Worm (Caenorhabditis elegans) whole organism, late embryonic: ENCODE results near the gene Y116A8C.29.

Experiments used
- K02D7.2 ChIP-seq: sonication (generic microtip); optimal IDR thresholded peaks from 2 replicates; lab custom pipeline; 2017; ENCODE audit warnings: mild to moderate bottlenecking, missing genetic modification characterization, missing compliant biosample characterization
- K09A11.1 ChIP-seq: sonication (generic microtip); optimal IDR thresholded peaks from 2 replicates; lab custom pipeline; 2017; ENCODE audit warnings: antibody characterized with exemption, mild to moderate bottlenecking, missing genetic modification characterization, missing compliant biosample characterization; ENCODE audit not compliant: insufficient read depth
- Y22D7AL.16 ChIP-seq: sonication (generic microtip); optimal IDR thresholded peaks from 2 replicates; lab custom pipeline; 2016; ENCODE audit warnings: missing genetic modification characterization, missing compliant biosample characterization
- ahr-1 ChIP-seq: sonication (generic microtip); optimal IDR thresholded peaks from 2 replicates; lab custom pipeline; 2016; ENCODE audit warnings: missing genetic modification characterization, missing compliant biosample characterization
- ama-1 ChIP-seq: fragments of 150-350 bp; optimal IDR thresholded peaks from 2 replicates; lab custom pipeline; 2014
- ceh-14 ChIP-seq: sonication (generic microtip); optimal IDR thresholded peaks from 2 replicates; lab custom pipeline; 2016; ENCODE audit warnings: missing genotype, missing genetic modification characterization, missing compliant biosample characterization
- ceh-19 ChIP-seq: fragments of 200-800 bp; sonication (Bioruptor generic); optimal IDR thresholded peaks from 2 replicates; lab custom pipeline; 2018; ENCODE audit warnings: mild to moderate bottlenecking, missing genetic modification characterization, missing compliant biosample characterization
- ceh-2 ChIP-seq: sonication (generic microtip); optimal IDR thresholded peaks from 2 replicates; lab custom pipeline; 2016; ENCODE audit warnings: missing genotype, missing genetic modification characterization, missing compliant biosample characterization
- ceh-22 ChIP-seq: sonication (generic microtip); optimal IDR thresholded peaks from 2 replicates; lab custom pipeline; 2017; ENCODE audit warnings: missing biosample characterization, missing genetic modification characterization
- ceh-24 ChIP-seq: sonication (generic microtip); optimal IDR thresholded peaks from 2 replicates; lab custom pipeline; 2016; ENCODE audit warnings: mild to moderate bottlenecking, missing genetic modification characterization, missing compliant biosample characterization
- ceh-30 ChIP-seq: fragments of 150-350 bp; optimal IDR thresholded peaks from 2 replicates; lab custom pipeline; 2014; ENCODE audit warnings: missing biosample characterization, missing genetic modification characterization
- ceh-45 ChIP-seq: fragments of 200-800 bp; sonication (Bioruptor generic); IDR thresholded peaks from 2 replicates; pipeline ENCODE4 v1.3.6; 2022; ENCODE audit warnings: missing genetic modification reagents, missing genetic modification characterization, missing compliant biosample characterization
- ceh-48 ChIP-seq: sonication (generic microtip); optimal IDR thresholded peaks from 2 replicates; lab custom pipeline; 2016; ENCODE audit warnings: missing genetic modification characterization, inconsistent platforms, missing compliant biosample characterization
- ceh-9 ChIP-seq: sonication (generic microtip); optimal IDR thresholded peaks from 2 replicates; lab custom pipeline; 2016; ENCODE audit warnings: mild to moderate bottlenecking, missing genetic modification characterization, inconsistent platforms, missing compliant biosample characterization
- che-1 ChIP-seq: sonication (generic microtip); optimal IDR thresholded peaks from 2 replicates; lab custom pipeline; 2016; ENCODE audit warnings: mild to moderate bottlenecking, missing genetic modification characterization, missing compliant biosample characterization
- dmd-4 ChIP-seq: sonication (generic microtip); optimal IDR thresholded peaks from 2 replicates; lab custom pipeline; 2016; ENCODE audit warnings: borderline replicate concordance, missing genetic modification characterization, missing compliant biosample characterization
- dve-1 ChIP-seq: sonication (generic microtip); optimal IDR thresholded peaks from 2 replicates; lab custom pipeline; 2017; ENCODE audit warnings: antibody characterized with exemption, mild to moderate bottlenecking, missing genetic modification characterization, missing compliant biosample characterization
- fkh-6 ChIP-seq: sonication (generic microtip); optimal IDR thresholded peaks from 2 replicates; lab custom pipeline; 2016; ENCODE audit warnings: missing genetic modification characterization, missing compliant biosample characterization
- gmeb-2 ChIP-seq: sonication (generic microtip); optimal IDR thresholded peaks from 2 replicates; lab custom pipeline; 2016; ENCODE audit warnings: missing genetic modification characterization, inconsistent platforms, missing compliant biosample characterization
- hlh-30 ChIP-seq: sonication (generic microtip); optimal IDR thresholded peaks from 2 replicates; lab custom pipeline; 2017; ENCODE audit warnings: antibody characterized with exemption, missing genetic modification characterization, missing compliant biosample characterization; ENCODE audit not compliant: insufficient read depth
- hlh-6 ChIP-seq: sonication (generic microtip); optimal IDR thresholded peaks from 2 replicates; lab custom pipeline; 2016; ENCODE audit warnings: missing genotype, missing genetic modification characterization, missing compliant biosample characterization
- hlh-8 ChIP-seq: sonication (generic microtip); optimal IDR thresholded peaks from 2 replicates; lab custom pipeline; 2016; ENCODE audit warnings: missing genotype, missing genetic modification characterization, missing compliant biosample characterization
- lim-6 ChIP-seq: sonication (generic microtip); optimal IDR thresholded peaks from 2 replicates; lab custom pipeline; 2016; ENCODE audit warnings: missing genetic modification characterization, missing compliant biosample characterization
- lin-11 ChIP-seq: fragments of 200-800 bp; sonication (Bioruptor generic); optimal IDR thresholded peaks from 2 replicates; lab custom pipeline; 2018; ENCODE audit warnings: mild to moderate bottlenecking, missing genetic modification characterization, missing compliant biosample characterization
- madf-2 ChIP-seq: sonication (generic microtip); optimal IDR thresholded peaks from 2 replicates; lab custom pipeline; 2017; ENCODE audit warnings: missing genetic modification characterization, missing compliant biosample characterization
- mec-3 ChIP-seq: sonication (generic microtip); optimal IDR thresholded peaks from 2 replicates; lab custom pipeline; 2016; ENCODE audit warnings: borderline replicate concordance, missing genetic modification characterization, missing compliant biosample characterization
- odd-2 ChIP-seq: sonication (generic microtip); optimal IDR thresholded peaks from 2 replicates; lab custom pipeline; 2017; ENCODE audit warnings: antibody characterized with exemption, mild to moderate bottlenecking, missing genetic modification characterization, missing compliant biosample characterization
- pag-3 ChIP-seq: sonication (generic microtip); optimal IDR thresholded peaks from 2 replicates; lab custom pipeline; 2016; ENCODE audit warnings: missing compliant biosample characterization, missing genetic modification characterization, borderline replicate concordance
- pat-9 ChIP-seq: fragments of 200-800 bp; sonication (Bioruptor generic); optimal IDR thresholded peaks from 2 replicates; lab custom pipeline; 2018; ENCODE audit warnings: mild to moderate bottlenecking, missing genetic modification characterization, moderate library complexity, missing compliant biosample characterization
- pax-1 ChIP-seq: fragments of 150-350 bp; optimal IDR thresholded peaks from 2 replicates; lab custom pipeline; 2014; ENCODE audit warnings: missing biosample characterization, missing genetic modification characterization
- pha-2 ChIP-seq: sonication (generic microtip); optimal IDR thresholded peaks from 2 replicates; lab custom pipeline; 2017; ENCODE audit warnings: mild to moderate bottlenecking, missing genetic modification characterization, missing compliant biosample characterization
- pqm-1 ChIP-seq: sonication (generic microtip); optimal IDR thresholded peaks from 2 replicates; lab custom pipeline; 2016; ENCODE audit warnings: missing genetic modification characterization, missing compliant biosample characterization
- pros-1 ChIP-seq: fragments of 150-350 bp; optimal IDR thresholded peaks from 2 replicates; lab custom pipeline; 2014; ENCODE audit warnings: missing biosample characterization, missing genetic modification reagents, missing genetic modification characterization
- sox-4 ChIP-seq: sonication (generic microtip); optimal IDR thresholded peaks from 2 replicates; lab custom pipeline; 2017; ENCODE audit warnings: mild to moderate bottlenecking, missing genetic modification characterization, inconsistent platforms, missing compliant biosample characterization
- tbx-2 ChIP-seq: sonication (generic microtip); optimal IDR thresholded peaks from 2 replicates; lab custom pipeline; 2016; ENCODE audit warnings: missing genetic modification characterization, missing compliant biosample characterization
- tbx-7 ChIP-seq: sonication (generic microtip); optimal IDR thresholded peaks from 2 replicates; lab custom pipeline; 2016; ENCODE audit warnings: missing genotype, missing genetic modification characterization, missing compliant biosample characterization
- ttx-3 ChIP-seq: sonication (generic microtip); optimal IDR thresholded peaks from 2 replicates; lab custom pipeline; 2016; ENCODE audit warnings: missing genetic modification reagents, missing genetic modification characterization, missing compliant biosample characterization
- ztf-16 ChIP-seq: sonication (generic microtip); optimal IDR thresholded peaks from 2 replicates; lab custom pipeline; 2017; ENCODE audit warnings: missing genetic modification characterization, missing compliant biosample characterization

Gene Y116A8C.29

DNA sequence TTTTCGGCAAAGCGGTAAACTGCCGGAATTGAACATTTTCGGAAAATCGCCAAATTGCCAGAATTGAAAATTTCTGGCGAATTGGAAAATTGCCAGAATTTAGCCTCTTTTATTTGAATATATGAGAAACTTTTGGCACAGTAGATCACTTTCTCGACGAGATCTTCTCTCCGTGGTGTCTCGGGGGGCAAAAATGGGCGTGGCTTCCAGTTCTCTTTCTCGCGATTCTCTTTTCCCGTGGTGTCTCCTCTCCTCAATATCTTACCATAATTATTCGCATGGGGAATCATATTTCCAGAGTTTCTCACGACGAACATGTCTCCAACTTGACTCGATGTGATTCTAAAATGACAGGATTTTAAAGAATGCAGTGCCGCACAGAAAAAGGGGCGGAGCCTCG is 5.3 kb downstream of the Y116A8C.29 start (continued):
- no peak for TF ChIP-seq ceh-45 (GFP tag; lab: Robert Waterston, UW)
- no peak for TF ChIP-seq pax-1 (tag; lab: Kevin White, UChicago)
- TF ChIP-seq hlh-6 (tag; lab: Kevin White, UChicago), result peak; percentile 43
- TF ChIP-seq ttx-3 (tag; lab: Kevin White, UChicago), result no peak
- TF ChIP-seq ztf-16 (tag; lab: Kevin White, UChicago), result no peak
- no peak for TF ChIP-seq ceh-24 (tag; lab: Kevin White, UChicago)
- peak; percentile 72 for TF ChIP-seq ceh-2 (tag; lab: Kevin White, UChicago)
- TF ChIP-seq gmeb-2 (tag; lab: Kevin White, UChicago), result no peak
- peak; percentile 88 for TF ChIP-seq tbx-2 (tag; lab: Kevin White, UChicago)
- no peak for TF ChIP-seq lin-11 (tag; lab: Kevin White, UChicago)
- peak; percentile 9 for TF ChIP-seq fkh-6 (tag; lab: Kevin White, UChicago)
- no peak for TF ChIP-seq ama-1 (lab: Kevin White, UChicago)
- peak; percentile 18 for TF ChIP-seq ahr-1 (tag; lab: Kevin White, UChicago)
- TF ChIP-seq dmd-4 (tag; lab: Kevin White, UChicago), result no peak
- no peak for TF ChIP-seq odd-2 (tag; lab: Kevin White, UChicago)
- peak; percentile 52 for TF ChIP-seq tbx-7
- TF ChIP-seq ceh-48, result no peak
- TF ChIP-seq madf-2 (tag; lab: Kevin White, UChicago), result no peak
- no peak for TF ChIP-seq pha-2
- TF ChIP-seq sox-4 (tag; lab: Kevin White, UChicago), result no peak
- TF ChIP-seq ceh-22 (tag; lab: Kevin White, UChicago), result no peak
- TF ChIP-seq K02D7.2 (tag; lab: Kevin White, UChicago), result no peak
- no peak for TF ChIP-seq ceh-9 (tag; lab: Kevin White, UChicago)
- no peak for TF ChIP-seq hlh-8
- TF ChIP-seq che-1 (tag; lab: Kevin White, UChicago), result no peak
- TF ChIP-seq pros-1 (tag; lab: Kevin White, UChicago), result no peak
- no peak for TF ChIP-seq pag-3 (tag; lab: Kevin White, UChicago)
- TF ChIP-seq pat-9 (tag; lab: Kevin White, UChicago), result no peak
- TF ChIP-seq ceh-19 (GFP tag; lab: Kevin White, UChicago), result no peak
- peak; percentile 7 for TF ChIP-seq lim-6 (tag; lab: Kevin White, UChicago)
- TF ChIP-seq mec-3 (tag; lab: Kevin White, UChicago), result no peak
- no peak for TF ChIP-seq pqm-1
- TF ChIP-seq hlh-30, result no peak
- peak; percentile 19 for TF ChIP-seq ceh-14 (tag; lab: Kevin White, UChicago)
- no peak for TF ChIP-seq Y22D7AL.16 (tag; lab: Kevin White, UChicago)
- TF ChIP-seq, all 69 proteins: peak for 16

DNA sequence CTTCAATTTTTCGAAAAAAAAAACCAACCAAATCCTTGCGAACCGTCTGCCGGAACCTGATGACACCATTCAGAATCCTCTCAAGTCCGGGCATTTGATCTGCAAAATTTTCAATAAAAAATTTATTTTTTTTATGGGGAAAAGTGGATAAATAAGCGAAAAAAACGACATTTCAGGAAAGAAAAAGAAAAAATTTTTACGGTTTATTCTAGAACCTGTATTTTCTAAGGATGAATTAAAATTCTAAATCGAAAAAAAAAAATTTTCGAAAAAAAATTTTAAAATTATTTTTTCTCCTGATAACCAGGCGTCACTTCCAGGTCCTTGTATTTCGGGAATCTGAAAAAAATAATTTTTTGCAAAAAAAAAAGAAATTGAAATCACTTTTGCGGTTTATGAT is 6.3 kb downstream of the Y116A8C.29 start, which contains the start of gene bca-2:
TSS of gene bca-2 (minus strand) at position 101 of the 400 bp plus-strand sequence.
- TF ChIP-seq odd-2 (tag; lab: Kevin White, UChicago), result no peak
- TF ChIP-seq lim-6 (tag; lab: Kevin White, UChicago), result no peak
- no peak for TF ChIP-seq sox-4 (tag; lab: Kevin White, UChicago)
- TF ChIP-seq hlh-6 (tag; lab: Kevin White, UChicago), result no peak
- TF ChIP-seq dve-1 (tag; lab: Kevin White, UChicago), result no peak
- TF ChIP-seq ceh-30 (tag; lab: Kevin White, UChicago), result no peak
- TF ChIP-seq K09A11.1 (tag; lab: Kevin White, UChicago), result no peak
- TF ChIP-seq hlh-30, result no peak
- TF ChIP-seq K02D7.2 (tag; lab: Kevin White, UChicago), result no peak
- TF ChIP-seq, all 69 proteins: peak for 0
